Fruit fly (Drosophila melanogaster) whole organism, prepupa: ENCODE results near the gene CG13059.

Experiments used
- Blimp-1 ChIP-seq: fragments of 200-800 bp; sonication (Bioruptor generic); optimal IDR thresholded peaks from 3 replicates; lab custom pipeline; 2017; ENCODE audit warnings: missing biosample characterization, missing genetic modification characterization, mild to moderate bottlenecking, moderate library complexity, missing genetic modification reagents
- CG11294 ChIP-seq: fragments of 200-800 bp; sonication (Bioruptor generic); IDR thresholded peaks from 2 replicates; pipeline ENCODE4 v1.3.6; 2022; ENCODE audit warnings: missing biosample characterization, missing genetic modification characterization
- CG1621 ChIP-seq: fragments of 200-800 bp; sonication (Bioruptor generic); optimal IDR thresholded peaks from 3 replicates; lab custom pipeline; 2018; ENCODE audit warnings: missing biosample characterization, mild to moderate bottlenecking, missing genetic modification characterization
- CG31627 ChIP-seq: fragments of 200-800 bp; sonication (Bioruptor generic); optimal IDR thresholded peaks from 3 replicates; lab custom pipeline; 2016; ENCODE audit warnings: missing biosample characterization, missing genetic modification characterization
- CG4318 ChIP-seq: fragments of 200-800 bp; sonication (Bioruptor generic); optimal IDR thresholded peaks from 3 replicates; lab custom pipeline; 2017; ENCODE audit warnings: missing biosample characterization, mild to moderate bottlenecking, missing genetic modification characterization
- CG6163 ChIP-seq: fragments of 200-800 bp; sonication (Bioruptor generic); IDR thresholded peaks from 3 replicates; pipeline ENCODE4 v1.3.6; 2022; ENCODE audit warnings: missing biosample characterization, missing genetic modification characterization
- CG6276 ChIP-seq: fragments of 200-800 bp; sonication (Bioruptor generic); optimal IDR thresholded peaks from 2 replicates; lab custom pipeline; 2017; ENCODE audit warnings: missing biosample characterization, mild to moderate bottlenecking, missing genetic modification characterization
- CG6792 ChIP-seq: fragments of 200-800 bp; sonication (Bioruptor generic); optimal IDR thresholded peaks from 3 replicates; lab custom pipeline; 2016; ENCODE audit warnings: missing biosample characterization, missing genetic modification characterization
- CG6808 ChIP-seq: fragments of 200-800 bp; sonication (Bioruptor generic); optimal IDR thresholded peaks from 3 replicates; lab custom pipeline; 2017; ENCODE audit warnings: missing biosample characterization, missing genetic modification characterization, mild to moderate bottlenecking, moderate library complexity, missing genetic modification reagents
- CG7368 ChIP-seq: fragments of 200-800 bp; sonication (Bioruptor generic); optimal IDR thresholded peaks from 3 replicates; lab custom pipeline; 2016; ENCODE audit warnings: missing biosample characterization, missing genetic modification characterization
- CG8119 ChIP-seq: fragments of 200-800 bp; sonication (Bioruptor generic); IDR thresholded peaks from 3 replicates; pipeline ENCODE4 v1.3.6; 2022; ENCODE audit warnings: missing biosample characterization, missing genetic modification characterization
- CG8319 ChIP-seq: fragments of 200-800 bp; sonication (Bioruptor generic); optimal IDR thresholded peaks from 3 replicates; lab custom pipeline; 2016; ENCODE audit warnings: missing biosample characterization, missing genetic modification characterization
- CG8632 ChIP-seq: fragments of 200-800 bp; sonication (Bioruptor generic); optimal IDR thresholded peaks from 3 replicates; lab custom pipeline; 2016; ENCODE audit warnings: missing biosample characterization, missing genetic modification characterization
- Eip75B ChIP-seq: fragments of 200-800 bp; sonication (Bioruptor generic); optimal IDR thresholded peaks from 3 replicates; lab custom pipeline; 2016; ENCODE audit warnings: missing biosample characterization, missing genetic modification characterization
- Eip78C ChIP-seq: fragments of 200-800 bp; sonication (Bioruptor generic); peaks from one replicate; lab custom pipeline; 2016; ENCODE audit warnings: missing biosample characterization, missing genetic modification characterization
- Ets21C ChIP-seq: fragments of 200-800 bp; sonication (Bioruptor generic); optimal IDR thresholded peaks from 3 replicates; lab custom pipeline; 2016; ENCODE audit warnings: missing biosample characterization, missing genetic modification characterization
- Ets96B ChIP-seq: fragments of 200-800 bp; optimal IDR thresholded peaks from 2 replicates; lab custom pipeline; 2019; ENCODE audit warnings: missing biosample characterization, mild to moderate bottlenecking, missing genetic modification characterization, moderate library complexity
- Hr38 ChIP-seq: sonication (Bioruptor generic); optimal IDR thresholded peaks from 2 replicates; lab custom pipeline; 2016; ENCODE audit warnings: missing biosample characterization, missing genetic modification characterization
- Hr39 ChIP-seq: fragments of 200-800 bp; sonication (Bioruptor generic); optimal IDR thresholded peaks from 2 replicates; lab custom pipeline; 2016; ENCODE audit warnings: missing biosample characterization, missing genetic modification characterization
- Lpt ChIP-seq: fragments of 200-800 bp; sonication (Bioruptor generic); optimal IDR thresholded peaks from 3 replicates; lab custom pipeline; 2016; ENCODE audit warnings: missing biosample characterization, missing genetic modification characterization
- OdsH ChIP-seq: fragments of 200-800 bp; sonication (Bioruptor generic); optimal IDR thresholded peaks from 3 replicates; lab custom pipeline; 2016; ENCODE audit warnings: missing biosample characterization, missing genetic modification characterization
- Smox ChIP-seq: fragments of 200-800 bp; sonication (Bioruptor generic); optimal IDR thresholded peaks from 3 replicates; lab custom pipeline; 2016; ENCODE audit warnings: missing biosample characterization, missing genetic modification characterization
- Sox15 ChIP-seq: fragments of 200-800 bp; sonication (Bioruptor generic); optimal IDR thresholded peaks from 3 replicates; lab custom pipeline; 2016; ENCODE audit warnings: missing biosample characterization, missing genetic modification characterization
- achi ChIP-seq: fragments of 200-800 bp; sonication (Bioruptor generic); optimal IDR thresholded peaks from 3 replicates; lab custom pipeline; 2016; ENCODE audit warnings: missing biosample characterization, missing genetic modification characterization
- acj6 ChIP-seq: fragments of 200-800 bp; sonication (Bioruptor generic); optimal IDR thresholded peaks from 3 replicates; lab custom pipeline; 2016; ENCODE audit warnings: missing biosample characterization, missing genetic modification characterization
- cyc ChIP-seq: fragments of 200-800 bp; sonication (Bioruptor generic); optimal IDR thresholded peaks from 3 replicates; lab custom pipeline; 2016; ENCODE audit warnings: missing biosample characterization, missing genetic modification characterization
- dac ChIP-seq: fragments of 200-800 bp; sonication (Bioruptor generic); optimal IDR thresholded peaks from 2 replicates; lab custom pipeline; 2017; ENCODE audit warnings: missing biosample characterization, mild to moderate bottlenecking, missing genetic modification characterization
- dsx ChIP-seq: fragments of 200-800 bp; optimal IDR thresholded peaks from 3 replicates; lab custom pipeline; 2019; ENCODE audit warnings: missing biosample characterization, mild to moderate bottlenecking, missing genetic modification characterization, moderate library complexity; ENCODE audit not compliant: poor library complexity, severe bottlenecking
- eg ChIP-seq: fragments of 200-800 bp; sonication (Bioruptor generic); IDR thresholded peaks from 3 replicates; pipeline ENCODE4 v1.3.6; 2022; ENCODE audit warnings: missing biosample characterization, missing genetic modification characterization
- esn ChIP-seq: fragments of 200-800 bp; sonication (Bioruptor generic); optimal IDR thresholded peaks from 2 replicates; lab custom pipeline; 2016; ENCODE audit warnings: missing biosample characterization, mild to moderate bottlenecking, missing genetic modification characterization, moderate library complexity
- fd85E ChIP-seq: fragments of 200-800 bp; sonication (Bioruptor generic); optimal IDR thresholded peaks from 3 replicates; lab custom pipeline; 2016; ENCODE audit warnings: missing biosample characterization, missing genetic modification characterization
- spab ChIP-seq: fragments of 200-800 bp; sonication (Bioruptor generic); optimal IDR thresholded peaks from 2 replicates; lab custom pipeline; 2017; ENCODE audit warnings: missing biosample characterization, mild to moderate bottlenecking, missing genetic modification characterization, missing genetic modification reagents
- topi ChIP-seq: fragments of 200-800 bp; sonication (Bioruptor generic); optimal IDR thresholded peaks from 3 replicates; lab custom pipeline; 2016; ENCODE audit warnings: missing biosample characterization, missing genetic modification characterization

Gene CG13059

DNA sequence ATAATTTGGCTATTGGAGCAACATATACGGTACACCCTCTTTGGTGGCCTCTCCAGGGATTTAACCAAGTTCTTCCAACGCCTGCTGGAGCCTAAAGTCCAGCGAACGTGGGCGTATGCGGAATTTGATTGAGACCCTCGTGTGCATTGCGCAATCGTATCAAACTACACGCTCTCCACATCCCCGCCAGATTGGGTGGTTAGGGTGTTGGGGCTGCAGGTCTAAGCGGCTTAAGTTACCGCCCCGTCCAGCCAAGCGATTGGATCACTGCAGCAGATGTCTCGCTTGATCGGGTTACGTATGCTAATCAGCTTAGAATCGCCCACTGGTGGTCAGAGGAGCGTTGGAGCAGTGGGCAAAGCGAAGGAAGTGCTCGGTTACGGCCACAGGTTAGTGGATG is 7.3 kb downstream of the CG13059 start, which contains the start of gene CG33060:
Gene CG33060, plus strand, starts transcription at position 301 of the 400 bp plus-strand sequence.
- TF ChIP-seq CG8632 (GFP tag; lab: Kevin White, UChicago) (no peak), topi (GFP tag; lab: Kevin White, UChicago) (no peak), CG8319 (no peak), Smox (GFP tag; lab: Kevin White, UChicago) (no peak), CG6792 (GFP tag; lab: Kevin White, UChicago) (no peak), spab (GFP tag; lab: Kevin White, UChicago) (no peak), CG6808 (no peak), CG6276 (GFP tag; lab: Kevin White, UChicago) (no peak), acj6 (no peak), OdsH (GFP tag; lab: Kevin White, UChicago) (no peak), CG1621 (tag; lab: Kevin White, UChicago) (no peak)

DNA sequence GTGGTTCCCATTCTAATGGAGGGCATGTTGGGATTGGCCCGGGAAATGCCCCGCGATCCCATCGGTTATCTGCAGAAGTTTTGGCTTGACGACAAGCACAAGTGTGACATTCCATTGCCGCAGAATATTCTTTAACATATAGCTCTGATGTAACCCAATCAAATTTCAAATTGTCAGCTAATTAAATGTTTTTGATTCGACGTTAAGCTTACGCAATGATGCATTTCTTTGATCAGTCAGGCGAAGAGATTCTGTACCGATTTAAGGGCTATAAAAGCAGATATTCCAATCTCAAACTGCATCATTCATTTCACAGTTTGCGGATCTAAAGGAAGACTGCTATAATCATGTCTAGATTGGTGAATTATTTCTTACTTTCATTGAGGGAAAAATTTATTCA is 8.2 kb downstream of the CG13059 start, which contains the start of gene retinin:
Gene retinin, plus strand, starts transcription at position 301 of the 400 bp plus-strand sequence.
- TF ChIP-seq Eip78C (GFP tag; lab: Kevin White, UChicago), result no peak
- TF ChIP-seq Blimp-1 (GFP tag; lab: Kevin White, UChicago), result no peak
- no peak for TF ChIP-seq CG6792 (GFP tag; lab: Kevin White, UChicago)

DNA sequence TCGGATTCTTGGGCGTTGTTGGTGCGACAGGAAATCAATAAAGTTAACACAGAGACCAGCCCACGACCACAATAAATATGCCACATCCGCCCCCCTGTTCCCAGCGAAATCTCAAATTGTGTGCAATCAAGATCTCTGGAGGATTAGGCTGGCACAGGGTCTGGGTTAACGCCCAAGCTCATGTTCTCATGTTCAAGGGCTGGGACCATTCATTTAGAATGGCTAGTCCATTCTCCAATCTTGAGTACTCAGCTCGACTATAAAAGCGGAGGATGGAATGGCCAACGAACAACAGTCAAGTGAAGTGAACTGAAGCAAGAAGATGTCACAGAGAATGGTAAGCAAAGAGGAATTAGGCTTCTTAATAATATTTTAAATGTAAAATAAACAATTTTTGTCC is 9.5 kb downstream of the CG13059 start, which contains the start of gene CG13056:
Gene CG13056, plus strand, starts transcription at position 301 of the 400 bp plus-strand sequence.
- TF ChIP-seq acj6, result no peak
- TF ChIP-seq Lpt (GFP tag; lab: Kevin White, UChicago), result no peak
- TF ChIP-seq Smox (GFP tag; lab: Kevin White, UChicago), result no peak
- TF ChIP-seq CG11294 (GFP tag; lab: Robert Waterston, UW), result no peak
- TF ChIP-seq CG4318 (GFP tag; lab: Kevin White, UChicago), result no peak
- no peak for TF ChIP-seq CG6792 (GFP tag; lab: Kevin White, UChicago)
- TF ChIP-seq CG7368, result no peak
- TF ChIP-seq dac (GFP tag; lab: Kevin White, UChicago), result no peak
- no peak for TF ChIP-seq CG31627 (GFP tag; lab: Kevin White, UChicago)
- no peak for TF ChIP-seq CG6276 (GFP tag; lab: Kevin White, UChicago)
- TF ChIP-seq CG6808, result no peak
- no peak for TF ChIP-seq Ets21C (GFP tag; lab: Kevin White, UChicago)
- TF ChIP-seq CG8119, result no peak

DNA sequence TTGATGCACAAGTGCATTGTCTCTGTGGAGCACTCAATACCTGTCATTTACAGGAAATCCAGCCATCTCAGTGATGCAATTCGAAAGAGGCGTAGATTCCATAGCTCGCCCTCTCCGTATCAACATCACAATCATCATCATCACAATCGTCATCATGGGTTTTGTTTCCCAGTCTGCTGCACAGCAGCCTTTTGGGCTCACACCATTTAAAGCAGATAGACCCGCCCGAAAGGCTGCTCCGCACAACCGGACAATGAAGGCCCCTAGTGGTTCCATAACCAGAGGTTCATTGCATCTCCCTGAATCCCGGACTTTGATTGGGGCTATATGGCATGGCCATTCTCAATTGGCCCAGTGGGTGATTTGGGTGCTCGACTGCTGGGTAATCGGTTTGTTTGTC is 11.4 kb downstream of the CG13059 start:
- peak; percentile 41 for TF ChIP-seq Eip78C (GFP tag; lab: Kevin White, UChicago)
- TF ChIP-seq dsx, result no peak
- TF ChIP-seq eg (GFP tag; lab: Robert Waterston, UW), result 0 out of 3 replicates have a peak, but pooled peaks have one; percentile 32
- no peak for TF ChIP-seq achi
- TF ChIP-seq cyc (GFP tag; lab: Kevin White, UChicago), result no peak
- no peak for TF ChIP-seq Hr39
- no peak for TF ChIP-seq CG8632 (GFP tag; lab: Kevin White, UChicago)
- no peak for TF ChIP-seq CG6163 (GFP tag; lab: Robert Waterston, UW)

DNA sequence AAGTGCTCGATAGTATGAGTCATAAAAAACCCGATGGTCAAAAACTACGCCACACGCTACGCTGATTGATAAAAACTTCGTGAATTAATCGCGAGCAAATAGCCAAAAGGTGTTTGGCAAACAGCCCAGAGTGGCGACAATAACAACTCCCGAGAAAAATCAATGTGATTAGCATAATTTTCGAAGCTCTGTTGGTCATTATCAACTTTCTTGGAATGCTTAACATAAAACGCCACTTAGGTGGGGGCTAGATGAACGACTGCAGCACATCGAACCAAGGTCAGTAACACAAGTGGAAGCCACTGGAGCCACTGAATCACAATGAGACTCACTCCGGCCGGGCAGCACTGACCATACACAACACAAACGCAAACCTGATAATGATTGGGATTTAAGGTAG is 14.3 kb downstream of the CG13059 start:
- TF ChIP-seq CG1621 (tag; lab: Kevin White, UChicago) (no peak), Ets96B (tag; lab: Kevin White, UChicago) (no peak), OdsH (GFP tag; lab: Kevin White, UChicago) (no peak), fd85E (GFP tag; lab: Kevin White, UChicago) (no peak), Hr38 (no peak), topi (GFP tag; lab: Kevin White, UChicago) (no peak), Eip75B (GFP tag; lab: Kevin White, UChicago) (no peak), Smox (GFP tag; lab: Kevin White, UChicago) (no peak), cyc (GFP tag; lab: Kevin White, UChicago) (no peak), Sox15 (GFP tag; lab: Kevin White, UChicago) (no peak), CG6792 (GFP tag; lab: Kevin White, UChicago) (no peak), Blimp-1 (GFP tag; lab: Kevin White, UChicago) (no peak), esn (no peak)
